Fruit fly (Drosophila melanogaster) whole organism, prepupa: Measurements from ENCODE around the gene CG13403.
A peak's percentile ranks its signal among the peaks of the same experiment; 100 is the strongest.

ENCODE experiments used
- Blimp-1 ChIP-seq: fragments of 200-800 bp; sonication (Bioruptor generic); optimal IDR thresholded peaks from 3 replicates; lab custom pipeline; 2017; ENCODE audit warnings: missing biosample characterization, missing genetic modification characterization, mild to moderate bottlenecking, moderate library complexity, missing genetic modification reagents
- CG10631 ChIP-seq: fragments of 200-800 bp; sonication (Bioruptor generic); optimal IDR thresholded peaks from 2 replicates; lab custom pipeline; 2016; ENCODE audit warnings: missing biosample characterization, missing genetic modification characterization
- CG11762 ChIP-seq: fragments of 200-800 bp; sonication (Bioruptor generic); optimal IDR thresholded peaks from 3 replicates; lab custom pipeline; 2016; ENCODE audit warnings: missing biosample characterization, missing genetic modification characterization; ENCODE audit not compliant: insufficient read depth
- CG15336 ChIP-seq: fragments of 200-800 bp; sonication (Bioruptor generic); IDR thresholded peaks from 2 replicates; pipeline ENCODE4 v1.3.6; 2022; ENCODE audit warnings: missing biosample characterization, missing genetic modification characterization
- CG16779 ChIP-seq: fragments of 200-800 bp; sonication (Bioruptor generic); optimal IDR thresholded peaks from 3 replicates; lab custom pipeline; 2017; ENCODE audit warnings: missing biosample characterization, mild to moderate bottlenecking, missing genetic modification characterization
- CG32006 ChIP-seq: fragments of 200-800 bp; sonication (Bioruptor generic); optimal IDR thresholded peaks from 3 replicates; lab custom pipeline; 2017; ENCODE audit warnings: missing biosample characterization, mild to moderate bottlenecking, missing genetic modification characterization
- CG4318 ChIP-seq: fragments of 200-800 bp; sonication (Bioruptor generic); optimal IDR thresholded peaks from 3 replicates; lab custom pipeline; 2017; ENCODE audit warnings: missing biosample characterization, mild to moderate bottlenecking, missing genetic modification characterization
- CG6276 ChIP-seq: fragments of 200-800 bp; sonication (Bioruptor generic); optimal IDR thresholded peaks from 2 replicates; lab custom pipeline; 2017; ENCODE audit warnings: missing biosample characterization, mild to moderate bottlenecking, missing genetic modification characterization
- CG6792 ChIP-seq: fragments of 200-800 bp; sonication (Bioruptor generic); optimal IDR thresholded peaks from 3 replicates; lab custom pipeline; 2016; ENCODE audit warnings: missing biosample characterization, missing genetic modification characterization
- CG6808 ChIP-seq: fragments of 200-800 bp; sonication (Bioruptor generic); optimal IDR thresholded peaks from 3 replicates; lab custom pipeline; 2017; ENCODE audit warnings: missing biosample characterization, missing genetic modification characterization, mild to moderate bottlenecking, moderate library complexity, missing genetic modification reagents
- CG7368 ChIP-seq: fragments of 200-800 bp; sonication (Bioruptor generic); optimal IDR thresholded peaks from 3 replicates; lab custom pipeline; 2016; ENCODE audit warnings: missing biosample characterization, missing genetic modification characterization
- CG8119 ChIP-seq: fragments of 200-800 bp; sonication (Bioruptor generic); IDR thresholded peaks from 3 replicates; pipeline ENCODE4 v1.3.6; 2022; ENCODE audit warnings: missing biosample characterization, missing genetic modification characterization
- CG8319 ChIP-seq: fragments of 200-800 bp; sonication (Bioruptor generic); optimal IDR thresholded peaks from 3 replicates; lab custom pipeline; 2016; ENCODE audit warnings: missing biosample characterization, missing genetic modification characterization
- Eip75B ChIP-seq: fragments of 200-800 bp; sonication (Bioruptor generic); optimal IDR thresholded peaks from 3 replicates; lab custom pipeline; 2016; ENCODE audit warnings: missing biosample characterization, missing genetic modification characterization
- Eip93F ChIP-seq: fragments of 200-800 bp; sonication (Bioruptor generic); optimal IDR thresholded peaks from 2 replicates; lab custom pipeline; 2016; ENCODE audit warnings: missing biosample characterization, mild to moderate bottlenecking, missing genetic modification characterization
- Ets21C ChIP-seq: fragments of 200-800 bp; sonication (Bioruptor generic); optimal IDR thresholded peaks from 3 replicates; lab custom pipeline; 2016; ENCODE audit warnings: missing biosample characterization, missing genetic modification characterization
- Hr38 ChIP-seq: sonication (Bioruptor generic); optimal IDR thresholded peaks from 2 replicates; lab custom pipeline; 2016; ENCODE audit warnings: missing biosample characterization, missing genetic modification characterization
- Lpt ChIP-seq: fragments of 200-800 bp; sonication (Bioruptor generic); optimal IDR thresholded peaks from 3 replicates; lab custom pipeline; 2016; ENCODE audit warnings: missing biosample characterization, missing genetic modification characterization
- Smox ChIP-seq: fragments of 200-800 bp; sonication (Bioruptor generic); optimal IDR thresholded peaks from 3 replicates; lab custom pipeline; 2016; ENCODE audit warnings: missing biosample characterization, missing genetic modification characterization
- Sox102F ChIP-seq: fragments of 200-800 bp; sonication (Bioruptor generic); optimal IDR thresholded peaks from 2 replicates; lab custom pipeline; 2016; ENCODE audit warnings: missing biosample characterization, mild to moderate bottlenecking, missing genetic modification characterization
- Sox15 ChIP-seq: fragments of 200-800 bp; sonication (Bioruptor generic); optimal IDR thresholded peaks from 3 replicates; lab custom pipeline; 2016; ENCODE audit warnings: missing biosample characterization, missing genetic modification characterization
- achi ChIP-seq: fragments of 200-800 bp; sonication (Bioruptor generic); optimal IDR thresholded peaks from 3 replicates; lab custom pipeline; 2016; ENCODE audit warnings: missing biosample characterization, missing genetic modification characterization
- dac ChIP-seq: fragments of 200-800 bp; sonication (Bioruptor generic); optimal IDR thresholded peaks from 2 replicates; lab custom pipeline; 2017; ENCODE audit warnings: missing biosample characterization, mild to moderate bottlenecking, missing genetic modification characterization
- eg ChIP-seq: fragments of 200-800 bp; sonication (Bioruptor generic); IDR thresholded peaks from 3 replicates; pipeline ENCODE4 v1.3.6; 2022; ENCODE audit warnings: missing biosample characterization, missing genetic modification characterization
- esn ChIP-seq: fragments of 200-800 bp; sonication (Bioruptor generic); optimal IDR thresholded peaks from 2 replicates; lab custom pipeline; 2016; ENCODE audit warnings: missing biosample characterization, mild to moderate bottlenecking, missing genetic modification characterization, moderate library complexity
- fd59A ChIP-seq: fragments of 200-800 bp; sonication (Bioruptor generic); optimal IDR thresholded peaks from 2 replicates; lab custom pipeline; 2017; ENCODE audit warnings: missing biosample characterization, mild to moderate bottlenecking, missing genetic modification characterization, missing genetic modification reagents
- fkh ChIP-seq: fragments of 200-800 bp; sonication (Bioruptor generic); optimal IDR thresholded peaks from 3 replicates; lab custom pipeline; 2017; ENCODE audit warnings: missing biosample characterization, mild to moderate bottlenecking, missing genetic modification characterization, moderate library complexity
- net ChIP-seq: fragments of 200-800 bp; sonication (Bioruptor generic); optimal IDR thresholded peaks from 3 replicates; lab custom pipeline; 2016; ENCODE audit warnings: missing biosample characterization, missing genetic modification characterization
- salr ChIP-seq, 2 experiments: fragments of 200-800 bp; sonication (Bioruptor generic); optimal IDR thresholded peaks; 3 replicates each; lab custom pipeline; 2016 to 2018; ENCODE audit warnings: missing biosample characterization in 2 of 2, missing genetic modification characterization in 2 of 2, mild to moderate bottlenecking in 1 of 2
- svp ChIP-seq: fragments of 200-800 bp; sonication (Bioruptor generic); peaks from one replicate; lab custom pipeline; 2016; ENCODE audit warnings: missing biosample characterization, missing genetic modification characterization

CG13403 gene

dm6 chrX:14180728-14181127 lies 11.1 kb downstream of the CG13403 start, which contains the start of gene CG11584:
CG11584 (plus strand) TSS chrX:14181028.
- TF ChIP-seq salr (GFP tag; optimal IDR thresholded peaks at IDR 0.05; lab: Kevin White, UChicago) (no peak), eg (GFP tag; lab: Robert Waterston, UW) (no peak), fd59A (no peak), CG8319 (no peak), achi (GFP tag; lab: Kevin White, UChicago) (no peak), Blimp-1 (GFP tag; lab: Kevin White, UChicago) (no peak), CG6276 (GFP tag; lab: Kevin White, UChicago) (no peak), CG16779 (tag; lab: Kevin White, UChicago) (no peak), esn (GFP tag; lab: Kevin White, UChicago) (no peak), dac (GFP tag; lab: Kevin White, UChicago) (no peak), CG15336 (GFP tag; lab: Robert Waterston, UW) (no peak), Lpt (GFP tag; lab: Kevin White, UChicago) (no peak), Eip75B (GFP tag; lab: Kevin White, UChicago) (no peak), CG11762 (GFP tag; lab: Kevin White, UChicago) (no peak)

dm6 chrX:14176623-14177022 lies 15.2 kb downstream of the CG13403 start, which contains the start of gene CG11581:
CG11581 (plus strand) TSS chrX:14176923.
- TF ChIP-seq CG6808 (GFP tag; lab: Kevin White, UChicago) (no peak), svp (GFP tag; lab: Kevin White, UChicago) (peak; percentile 4)

dm6 chrX:14175663-14176062 lies 16.2 kb downstream of the CG13403 start:
- TF ChIP-seq Eip93F (GFP tag; lab: Kevin White, UChicago) (no peak), Ets21C (GFP tag; lab: Kevin White, UChicago) (no peak), CG11762 (GFP tag; lab: Kevin White, UChicago) (no peak), fd59A (no peak), Sox102F (GFP tag; lab: Kevin White, UChicago) (no peak)

dm6 chrX:14174456-14174855 lies 17.4 kb downstream of the CG13403 start, which contains the start of gene CG1368:
CG1368 (plus strand) TSS chrX:14174756.
- TF ChIP-seq Eip75B (GFP tag; lab: Kevin White, UChicago) (no peak), Hr38 (no peak), eg (GFP tag; lab: Robert Waterston, UW) (no peak)

- TF ChIP-seq CG10631 (GFP tag; lab: Kevin White, UChicago) (no peak), CG4318 (GFP tag; lab: Kevin White, UChicago) (no peak), CG8119 (no peak), CG6792 (GFP tag; lab: Kevin White, UChicago) (no peak), eg (GFP tag; lab: Robert Waterston, UW) (no peak), CG16779 (tag; lab: Kevin White, UChicago) (no peak), esn (GFP tag; lab: Kevin White, UChicago) (no peak), Hr38 (no peak), fkh (GFP tag; lab: Kevin White, UChicago) (no peak), CG7368 (no peak), CG32006 (no peak), svp (GFP tag; lab: Kevin White, UChicago) (no peak), net (GFP tag; lab: Kevin White, UChicago) (no peak)
These were observed 18.2 kb downstream of the CG13403 start for dm6 chrX:14173654-14174053.

dm6 chrX:14172524-14172923 lies 19.3 kb downstream of the CG13403 start, which contains the start of gene betaNACtes1:
betaNACtes1 (minus strand) TSS chrX:14172624.
- TF ChIP-seq Sox15 (no peak), Sox102F (GFP tag; lab: Kevin White, UChicago) (no peak), Smox (no peak), Lpt (GFP tag; lab: Kevin White, UChicago) (no peak)
